Worm (Caenorhabditis elegans) whole organism, L4 larva: ENCODE measurements around the gene ckb-4.
"Not testable (repeated sequence)": the region's sequence is repeated elsewhere in the genome, so short reads cannot be mapped to it uniquely, and the experiment has no call there.

Experiments
- F44E2.7 ChIP-seq: fragments of 200-800 bp; sonication (Bioruptor generic); IDR thresholded peaks from 2 replicates; pipeline ENCODE4 v2.1.2; 2022; ENCODE audit warnings: missing genetic modification characterization, missing compliant biosample characterization
- F49E8.2 ChIP-seq: sonication (generic microtip); optimal IDR thresholded peaks from 2 replicates; lab custom pipeline; 2016; ENCODE audit warnings: missing compliant biosample characterization, mild to moderate bottlenecking, missing genetic modification characterization, borderline replicate concordance
- T26A8.4 ChIP-seq: fragments of 200-800 bp; sonication (Bioruptor generic); IDR thresholded peaks from 2 replicates; pipeline ENCODE4 v1.3.6; 2022; ENCODE audit warnings: missing genetic modification characterization, missing compliant biosample characterization
- Y5F2A.4 ChIP-seq: fragments of 200-800 bp; sonication (Bioruptor generic); optimal IDR thresholded peaks from 2 replicates; lab custom pipeline; 2018; ENCODE audit warnings: mild to moderate bottlenecking, missing genetic modification characterization, missing compliant biosample characterization
- ZK546.5 ChIP-seq, 2 experiments: sonication (generic microtip); optimal IDR thresholded peaks; 2 replicates each; lab custom pipeline; 2017; ENCODE audit warnings: missing biosample characterization in 2 of 2, missing genetic modification characterization in 2 of 2
- ama-1 ChIP-seq: fragments of 150-350 bp; optimal IDR thresholded peaks from 2 replicates; lab custom pipeline; 2014; ENCODE audit warnings: inconsistent platforms, mixed read lengths
- attf-4 ChIP-seq: sonication (generic microtip); optimal IDR thresholded peaks from 3 replicates; lab custom pipeline; 2017; ENCODE audit warnings: missing biosample characterization, missing genetic modification characterization
- ceh-20 ChIP-seq: fragments of 200-800 bp; sonication (Bioruptor generic); IDR thresholded peaks from 2 replicates; pipeline ENCODE4 v1.3.6; 2022; ENCODE audit warnings: missing genetic modification reagents, missing genetic modification characterization, missing compliant biosample characterization
- ceh-62 ChIP-seq: sonication (generic microtip); optimal IDR thresholded peaks from 2 replicates; lab custom pipeline; 2017; ENCODE audit warnings: missing biosample characterization, missing genetic modification characterization
- ces-1 ChIP-seq: fragments of 150-350 bp; sonication (generic microtip); optimal IDR thresholded peaks from 4 replicates; lab custom pipeline; 2014; ENCODE audit warnings: missing biosample characterization, missing genetic modification reagents, missing genetic modification characterization
- cey-2 ChIP-seq: sonication (generic microtip); optimal IDR thresholded peaks from 3 replicates; lab custom pipeline; 2017; ENCODE audit warnings: missing genetic modification characterization, mild to moderate bottlenecking, missing compliant biosample characterization, antibody characterized with exemption, borderline replicate concordance; ENCODE audit not compliant: insufficient read depth
- ctbp-1 ChIP-seq: fragments of 200-800 bp; sonication (Bioruptor generic); IDR thresholded peaks from 2 replicates; pipeline ENCODE4 v1.3.6; 2022; ENCODE audit warnings: missing genetic modification reagents, missing genetic modification characterization, missing compliant biosample characterization
- daf-12 ChIP-seq: fragments of 150-350 bp; optimal IDR thresholded peaks from 2 replicates; lab custom pipeline; 2014; ENCODE audit warnings: missing biosample characterization, missing genetic modification reagents, missing genetic modification characterization
- daf-8 ChIP-seq: fragments of 200-800 bp; sonication (Bioruptor generic); IDR thresholded peaks from 2 replicates; pipeline ENCODE4 v1.3.6; 2022; ENCODE audit warnings: missing genetic modification characterization, missing compliant biosample characterization
- egl-27 ChIP-seq: sonication (generic microtip); optimal IDR thresholded peaks from 3 replicates; lab custom pipeline; 2017; ENCODE audit warnings: missing biosample characterization, missing genetic modification reagents, missing genetic modification characterization
- egl-43 ChIP-seq: fragments of 200-800 bp; sonication (Bioruptor generic); IDR thresholded peaks from 2 replicates; pipeline ENCODE4 v1.3.6; 2022; ENCODE audit warnings: missing genetic modification reagents, missing genetic modification characterization, missing compliant biosample characterization
- hlh-11 ChIP-seq: fragments of 200-800 bp; sonication (Bioruptor generic); optimal IDR thresholded peaks from 2 replicates; lab custom pipeline; 2018; ENCODE audit warnings: mild to moderate bottlenecking, missing genetic modification characterization, missing compliant biosample characterization
- lsy-2 ChIP-seq, 2 experiments: fragments of 150-350 bp in 1 of 2; sonication (generic microtip) in 1 of 2; optimal IDR thresholded peaks; 2 replicates each; lab custom pipeline; 2014 to 2017; ENCODE audit warnings: missing biosample characterization in 2 of 2, missing genetic modification characterization in 2 of 2
- madf-9 ChIP-seq: fragments of 200-800 bp; sonication (Bioruptor generic); conservative IDR thresholded peaks from 2 replicates; pipeline ENCODE4 v1.3.6; 2022; ENCODE audit warnings: missing genetic modification reagents, missing genetic modification characterization, missing compliant biosample characterization
- mep-1 ChIP-seq: fragments of 150-350 bp; sonication (generic microtip); optimal IDR thresholded peaks from 3 replicates; lab custom pipeline; 2014; ENCODE audit warnings: missing biosample characterization, missing genetic modification characterization
- nhr-102 ChIP-seq: sonication (generic microtip); optimal IDR thresholded peaks from 2 replicates; lab custom pipeline; 2016; ENCODE audit warnings: mild to moderate bottlenecking, missing genetic modification characterization, moderate library complexity, missing compliant biosample characterization
- nhr-11 ChIP-seq: fragments of 150-350 bp; optimal IDR thresholded peaks from 2 replicates; lab custom pipeline; 2014; ENCODE audit warnings: missing biosample characterization, missing genetic modification characterization
- nhr-25 ChIP-seq: sonication (generic microtip); optimal IDR thresholded peaks from 2 replicates; lab custom pipeline; 2017; ENCODE audit warnings: missing genetic modification characterization, mild to moderate bottlenecking, missing compliant biosample characterization, antibody characterized with exemption, moderate library complexity, borderline replicate concordance; ENCODE audit not compliant: insufficient read depth
- nhr-41 ChIP-seq: fragments of 200-800 bp; sonication (Bioruptor generic); IDR thresholded peaks from 2 replicates; pipeline ENCODE4 v1.3.6; 2022; ENCODE audit warnings: missing genetic modification reagents, missing genetic modification characterization, missing compliant biosample characterization
- nhr-6 ChIP-seq: fragments of 150-350 bp; optimal IDR thresholded peaks from 2 replicates; lab custom pipeline; 2014; ENCODE audit warnings: missing biosample characterization, missing genetic modification characterization
- nhr-77 ChIP-seq: fragments of 150-350 bp; optimal IDR thresholded peaks from 2 replicates; lab custom pipeline; 2014; ENCODE audit warnings: missing biosample characterization, missing genetic modification characterization
- pqm-1 ChIP-seq: sonication (generic microtip); optimal IDR thresholded peaks from 2 replicates; lab custom pipeline; 2017; ENCODE audit warnings: missing biosample characterization, missing genetic modification characterization
- saeg-2 ChIP-seq: fragments of 200-800 bp; sonication (Bioruptor generic); IDR thresholded peaks from 2 replicates; pipeline ENCODE4 v1.3.6; 2022; ENCODE audit warnings: missing genetic modification reagents, missing genetic modification characterization, missing compliant biosample characterization
- set-16 ChIP-seq: fragments of 200-800 bp; sonication (Bioruptor generic); IDR thresholded peaks from 2 replicates; pipeline ENCODE4 v1.3.6; 2022; ENCODE audit warnings: missing genetic modification reagents, missing genetic modification characterization, missing compliant biosample characterization
- snpc-4 ChIP-seq: fragments of 150-350 bp; optimal IDR thresholded peaks from 2 replicates; lab custom pipeline; 2014; ENCODE audit warnings: missing biosample characterization, missing genetic modification characterization
- spr-3 ChIP-seq: fragments of 200-800 bp; sonication (Bioruptor generic); optimal IDR thresholded peaks from 2 replicates; lab custom pipeline; 2018; ENCODE audit warnings: mild to moderate bottlenecking, missing genetic modification characterization, missing compliant biosample characterization
- tag-97 ChIP-seq: fragments of 200-800 bp; sonication (Bioruptor generic); IDR thresholded peaks from 2 replicates; pipeline ENCODE4 v1.3.6; 2022; ENCODE audit warnings: missing genetic modification characterization, missing compliant biosample characterization
- tra-1 ChIP-seq: fragments of 200-800 bp; sonication (Bioruptor generic); IDR thresholded peaks from 2 replicates; pipeline ENCODE4 v1.3.6; 2022; ENCODE audit warnings: missing genetic modification reagents, missing genetic modification characterization, missing compliant biosample characterization
- unc-62 ChIP-seq, 3 experiments: fragments of 150-350 bp in 1 of 3; sonication (generic microtip); optimal IDR thresholded peaks in 2 of 3; peaks in 1 of 3; 1 replicate in 1 of 3; 2 replicates in 2 of 3; lab custom pipeline; 2014 to 2017; ENCODE audit warnings: missing biosample characterization in 3 of 3, missing genetic modification characterization in 3 of 3, missing genetic modification reagents in 3 of 3, missing genotype in 1 of 3
- vab-7 ChIP-seq: fragments of 200-800 bp; sonication (Bioruptor generic); IDR thresholded peaks from 2 replicates; pipeline ENCODE4 v1.3.6; 2022; ENCODE audit warnings: missing genetic modification reagents, missing genetic modification characterization, missing compliant biosample characterization
- zip-11 ChIP-seq: fragments of 200-800 bp; sonication (Bioruptor generic); IDR thresholded peaks from 2 replicates; pipeline ENCODE4 v1.3.6; 2022; ENCODE audit warnings: missing genetic modification characterization, missing compliant biosample characterization
- ztf-11 ChIP-seq: fragments of 150-350 bp; optimal IDR thresholded peaks from 2 replicates; lab custom pipeline; 2014; ENCODE audit warnings: missing biosample characterization, missing genetic modification characterization

Gene ckb-4

ce11 chrV:2149432-2149831 is 40.2 kb upstream of the ckb-4 start, which contains the start of gene C45H4.21 (continued):
- TF ChIP-seq unc-62 (GFP tag; optimal IDR thresholded peaks at IDR 0.05 in 1 of 2; lab: Kevin White, UChicago) (no peak), unc-62 (tag; optimal IDR thresholded peaks at IDR 0.05; lab: Kevin White, UChicago) (no peak)

DNA sequence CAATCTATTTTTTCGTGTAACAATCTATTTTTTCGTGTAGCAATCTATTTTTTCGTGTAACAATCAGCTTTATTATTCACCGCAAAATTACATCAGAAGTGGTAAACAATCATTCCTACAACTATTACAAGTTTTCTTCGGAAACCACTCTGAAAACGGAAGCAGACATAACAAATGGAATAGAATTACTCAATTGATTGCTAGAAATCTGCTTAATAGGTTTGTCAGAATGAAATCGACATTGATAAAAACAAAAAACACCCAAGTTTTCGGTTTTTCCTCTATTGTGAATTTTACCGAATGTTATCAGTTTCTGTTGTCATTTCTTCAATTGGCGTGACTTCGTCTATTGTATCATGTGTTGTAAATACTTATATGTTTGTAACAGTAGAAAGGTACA is 37.6 kb upstream of the ckb-4 start, which contains the start of gene srbc-20:
Gene srbc-20 (plus strand): TSS at position 301 of the 400 bp plus-strand sequence.
- TF ChIP-seq ceh-20 (GFP tag; lab: Robert Waterston, UW): no peak
- no peak for TF ChIP-seq spr-3 (GFP tag; lab: Kevin White, UChicago)
- no peak for TF ChIP-seq F44E2.7 (GFP tag; lab: Robert Waterston, UW)
- no peak for TF ChIP-seq vab-7 (GFP tag; lab: Robert Waterston, UW)
- no peak for TF ChIP-seq pqm-1 (tag; lab: Kevin White, UChicago)
- no peak for TF ChIP-seq egl-43 (GFP tag; lab: Robert Waterston, UW)
- no peak for TF ChIP-seq ces-1 (GFP tag; lab: Kevin White, UChicago)
- no peak for TF ChIP-seq nhr-41
- no peak for TF ChIP-seq attf-4 (tag; lab: Kevin White, UChicago)
- no peak for TF ChIP-seq ztf-11 (tag; lab: Kevin White, UChicago)
- no peak for TF ChIP-seq nhr-6
- TF ChIP-seq ctbp-1 (GFP tag; lab: Robert Waterston, UW): no peak
- TF ChIP-seq nhr-77 (tag; lab: Kevin White, UChicago): no peak
- no peak for TF ChIP-seq Y5F2A.4 (GFP tag; lab: Kevin White, UChicago)
- no peak for TF ChIP-seq hlh-11 (tag; lab: Kevin White, UChicago)
- no peak for TF ChIP-seq snpc-4 (tag; lab: Kevin White, UChicago)
- TF ChIP-seq F49E8.2 (tag; lab: Kevin White, UChicago): no peak

ce11 chrV:2146044-2146443 is 36.8 kb upstream of the ckb-4 start, which contains the start of gene str-52:
TSS of gene str-52 (minus strand) at chrV:2146144.
- TF ChIP-seq zip-11: no peak
- TF ChIP-seq ZK546.5 (tag; optimal IDR thresholded peaks at IDR 0.05; lab: Kevin White, UChicago): no peak
- TF ChIP-seq ctbp-1 (GFP tag; lab: Robert Waterston, UW): no peak
- no peak for TF ChIP-seq daf-8
- TF ChIP-seq cey-2 (tag; lab: Kevin White, UChicago): no peak
- TF ChIP-seq ceh-62 (tag; lab: Kevin White, UChicago): no peak
- TF ChIP-seq set-16 (GFP tag; lab: Robert Waterston, UW): no peak
- TF ChIP-seq madf-9 (GFP tag; lab: Robert Waterston, UW): no peak
- TF ChIP-seq daf-12 (tag; lab: Kevin White, UChicago): no peak
- no peak for TF ChIP-seq Y5F2A.4 (GFP tag; lab: Kevin White, UChicago)
- TF ChIP-seq tag-97 (GFP tag; lab: Robert Waterston, UW): no peak
- TF ChIP-seq nhr-102: no peak
- TF ChIP-seq mep-1 (tag; lab: Kevin White, UChicago): no peak
- TF ChIP-seq ama-1 (lab: Kevin White, UChicago): no peak
- TF ChIP-seq egl-43 (GFP tag; lab: Robert Waterston, UW): no peak
- TF ChIP-seq nhr-11: no peak
- TF ChIP-seq T26A8.4 (GFP tag; lab: Robert Waterston, UW): no peak
- TF ChIP-seq egl-27: no peak
- no peak for TF ChIP-seq tra-1 (GFP tag; lab: Robert Waterston, UW)
- TF ChIP-seq nhr-25 (tag; lab: Kevin White, UChicago): no peak

DNA sequence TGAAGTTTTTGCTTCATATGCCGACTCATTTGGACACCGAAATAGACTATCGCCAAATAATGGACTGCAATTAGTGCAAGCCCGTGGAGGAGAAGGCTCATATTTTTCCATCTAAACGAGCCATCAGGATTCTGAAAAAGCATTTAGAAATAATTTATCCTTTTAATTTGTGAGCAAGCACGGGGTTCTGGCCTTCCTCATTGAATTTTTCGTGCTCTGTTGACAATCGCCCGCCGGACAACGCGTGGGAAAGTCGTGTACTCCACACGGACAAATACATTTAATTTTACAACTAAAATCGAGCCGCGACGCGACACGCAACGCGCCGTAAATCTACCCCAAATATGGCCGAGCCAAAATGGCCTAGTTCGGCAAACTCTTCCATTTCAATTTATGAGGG is 35.2 kb upstream of the ckb-4 start, which contains the start of gene F22F7.12:
Gene F22F7.12 (minus strand): TSS at position 101 of the 400 bp plus-strand sequence.
- not testable (repeated sequence) for TF ChIP-seq saeg-2; lsy-2 (tag; optimal IDR thresholded peaks at IDR 0.05; lab: Kevin White, UChicago); daf-12 (tag; lab: Kevin White, UChicago)
